Worm (Caenorhabditis elegans): ENCODE results near the gene clec-227.

ce11 chrV:14500554-14500953, 28.2 kb downstream of the clec-227 start:
- TF ChIP-seq mep-1 (tag; optimal IDR thresholded peaks at IDR 0.05) (no peak), nhr-237 (tag; optimal IDR thresholded peaks at IDR 0.05) (no peak), hlh-1 (tag; optimal IDR thresholded peaks at IDR 0.05) (no peak), unc-62 (GFP tag; optimal IDR thresholded peaks at IDR 0.05) (no peak), blmp-1 (tag; optimal IDR thresholded peaks at IDR 0.05) (no peak), nhr-76 (tag; optimal IDR thresholded peaks at IDR 0.05) (no peak), nhr-12 (tag; optimal IDR thresholded peaks at IDR 0.05) (no peak), ces-1 (GFP tag; optimal IDR thresholded peaks at IDR 0.05) (peak; percentile 15), snpc-4 (tag; optimal IDR thresholded peaks at IDR 0.05) (no peak), ztf-11 (tag; optimal IDR thresholded peaks at IDR 0.05) (no peak), elt-1 (tag; optimal IDR thresholded peaks at IDR 0.05; ENCODE audit: borderline replicate concordance, insufficient read depth) (no peak), bed-3 (GFP tag; optimal IDR thresholded peaks at IDR 0.05) (no peak)
